Worm (Caenorhabditis elegans) whole organism, early embryonic: Measurements from ENCODE around the gene ints-5.

Source experiments
- B0310.2 ChIP-seq: sonication (generic microtip); optimal IDR thresholded peaks from 2 replicates; lab custom pipeline; 2016; ENCODE audit warnings: mild to moderate bottlenecking, missing genetic modification characterization, missing compliant biosample characterization
- F13C5.2 ChIP-seq: sonication (generic microtip); optimal IDR thresholded peaks from 2 replicates; lab custom pipeline; 2017; ENCODE audit warnings: mild to moderate bottlenecking, missing genetic modification characterization, inconsistent platforms, missing compliant biosample characterization
- aly-1 ChIP-seq: sonication (generic microtip); optimal IDR thresholded peaks from 2 replicates; lab custom pipeline; 2016; ENCODE audit warnings: missing genetic modification characterization, missing compliant biosample characterization
- ama-1 ChIP-seq: fragments of 150-350 bp; optimal IDR thresholded peaks from 2 replicates; lab custom pipeline; 2014
- hmbx-1 ChIP-seq: sonication (generic microtip); optimal IDR thresholded peaks from 2 replicates; lab custom pipeline; 2016; ENCODE audit warnings: mild to moderate bottlenecking, missing genetic modification characterization, missing compliant biosample characterization
- hnd-1 ChIP-seq: sonication (generic microtip); optimal IDR thresholded peaks from 2 replicates; lab custom pipeline; 2016; ENCODE audit warnings: missing genetic modification characterization, missing compliant biosample characterization
- pes-1 ChIP-seq: fragments of 200-800 bp; sonication (Bioruptor generic); IDR thresholded peaks from 2 replicates; pipeline ENCODE4 v1.3.6; 2022; ENCODE audit warnings: missing genetic modification reagents, missing genetic modification characterization, missing compliant biosample characterization
- sea-1 ChIP-seq: fragments of 200-800 bp; sonication (Bioruptor generic); conservative IDR thresholded peaks from 2 replicates; pipeline ENCODE4 v1.3.6; 2022; ENCODE audit warnings: missing genetic modification characterization, missing compliant biosample characterization
- tbx-11 ChIP-seq: fragments of 200-800 bp; sonication (Bioruptor generic); IDR thresholded peaks from 2 replicates; pipeline ENCODE4 v1.3.6; 2022; ENCODE audit warnings: missing genetic modification characterization, missing compliant biosample characterization

DNA sequence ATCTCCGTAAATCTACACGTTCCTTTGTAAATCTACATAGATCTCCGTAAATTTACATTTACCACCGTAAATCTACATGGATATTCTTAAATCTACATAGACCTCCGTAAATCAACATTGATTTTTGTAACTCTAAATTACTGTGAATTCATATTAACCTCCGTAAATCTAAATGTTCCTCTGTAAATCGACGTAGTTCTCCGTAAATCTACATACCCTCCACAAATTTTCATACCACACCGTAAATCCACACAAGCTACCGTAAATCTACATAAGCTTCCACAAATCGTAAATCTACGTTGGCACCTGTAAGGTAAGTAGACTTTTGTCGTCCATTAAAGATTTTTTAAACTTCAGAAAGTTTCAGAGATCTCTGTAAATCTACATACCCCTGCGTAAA, 51.3 kb downstream of the ints-5 start:
- TF ChIP-seq hmbx-1 (tag; lab: Kevin White, UChicago) (no peak), pes-1 (GFP tag; lab: Robert Waterston, UW) (no peak), ama-1 (lab: Kevin White, UChicago) (no peak), B0310.2 (tag; lab: Kevin White, UChicago) (no peak), F13C5.2 (no peak), tbx-11 (GFP tag; lab: Robert Waterston, UW) (no peak), aly-1 (tag; lab: Kevin White, UChicago) (no peak), sea-1 (GFP tag; lab: Robert Waterston, UW) (no peak), hnd-1 (tag; lab: Kevin White, UChicago) (no peak)
